Worm (Caenorhabditis elegans) whole organism, midembryonic: Measurements from ENCODE around the gene K10G4.10.

Source experiments
- T22C8.4 ChIP-seq: fragments of 200-800 bp; sonication (Bioruptor generic); IDR thresholded peaks from 2 replicates; pipeline ENCODE4 v1.3.6; 2022; ENCODE audit warnings: missing genetic modification characterization, missing compliant biosample characterization
- cog-1 ChIP-seq: sonication (generic microtip); optimal IDR thresholded peaks from 2 replicates; lab custom pipeline; 2016; ENCODE audit warnings: missing genetic modification characterization, missing compliant biosample characterization
- flt-1 ChIP-seq: fragments of 200-800 bp; sonication (Bioruptor generic); IDR thresholded peaks from 2 replicates; pipeline ENCODE4 v1.3.6; 2022; ENCODE audit warnings: missing genetic modification characterization, missing compliant biosample characterization
- klf-2 ChIP-seq: fragments of 200-800 bp; sonication (Bioruptor generic); conservative IDR thresholded peaks from 2 replicates; pipeline ENCODE4 v1.3.6; 2022; ENCODE audit warnings: missing genetic modification reagents, missing genetic modification characterization, missing compliant biosample characterization
- med-1 ChIP-seq: sonication (generic microtip); optimal IDR thresholded peaks from 2 replicates; lab custom pipeline; 2017; ENCODE audit warnings: missing genetic modification characterization, mild to moderate bottlenecking, missing compliant biosample characterization, antibody characterized with exemption, missing genetic modification reagents; ENCODE audit not compliant: insufficient read depth
- ref-1 ChIP-seq: fragments of 200-800 bp; sonication (Bioruptor generic); conservative IDR thresholded peaks from 2 replicates; pipeline ENCODE4 v1.3.6; 2022; ENCODE audit warnings: missing genetic modification reagents, missing genetic modification characterization, missing compliant biosample characterization
- tab-1 ChIP-seq: fragments of 200-800 bp; sonication (Bioruptor generic); IDR thresholded peaks from 2 replicates; pipeline ENCODE4 v1.3.6; 2022; ENCODE audit warnings: missing genetic modification characterization, missing compliant biosample characterization
- ztf-23 ChIP-seq: fragments of 200-800 bp; sonication (Bioruptor generic); IDR thresholded peaks from 2 replicates; pipeline ENCODE4 v1.3.6; 2022; ENCODE audit warnings: missing genetic modification reagents, missing genetic modification characterization, missing compliant biosample characterization
- ztf-29 ChIP-seq: fragments of 200-800 bp; sonication (Bioruptor generic); IDR thresholded peaks from 2 replicates; pipeline ENCODE4 v1.3.6; 2022; ENCODE audit warnings: missing genetic modification reagents, missing genetic modification characterization, missing compliant biosample characterization

The K10G4.10 gene

DNA sequence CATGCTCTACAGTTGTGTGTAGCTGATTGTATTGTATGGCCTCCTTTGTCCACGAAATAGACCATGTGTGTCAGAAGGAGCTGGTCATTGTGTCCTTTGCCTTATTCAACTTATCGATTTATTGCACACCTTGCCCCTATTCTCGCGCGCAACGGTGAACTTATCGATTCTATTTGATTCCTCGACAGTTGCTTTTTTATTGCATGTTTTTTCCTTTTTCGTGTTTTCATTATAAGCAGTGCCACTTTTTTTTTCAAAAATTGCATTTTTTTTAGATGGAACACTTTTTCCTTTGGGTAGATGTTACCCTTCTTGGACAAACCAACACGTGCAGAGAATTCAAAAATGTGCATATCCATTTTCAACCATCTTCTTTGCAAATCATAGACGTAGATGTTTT is at the start of gene K10G4.10:
Gene K10G4.10, plus strand, starts transcription at position 301 of the 400 bp plus-strand sequence.
- TF ChIP-seq med-1 (GFP tag; lab: Kevin White, UChicago), result no peak
- no peak for TF ChIP-seq tab-1
- TF ChIP-seq ztf-23 (GFP tag; lab: Robert Waterston, UW), result no peak
- TF ChIP-seq ztf-29 (GFP tag; lab: Robert Waterston, UW), result no peak
- TF ChIP-seq ref-1 (GFP tag; lab: Robert Waterston, UW), result no peak
- TF ChIP-seq flt-1, result no peak
- no peak for TF ChIP-seq T22C8.4 (GFP tag; lab: Robert Waterston, UW)
- TF ChIP-seq klf-2, result no peak

DNA sequence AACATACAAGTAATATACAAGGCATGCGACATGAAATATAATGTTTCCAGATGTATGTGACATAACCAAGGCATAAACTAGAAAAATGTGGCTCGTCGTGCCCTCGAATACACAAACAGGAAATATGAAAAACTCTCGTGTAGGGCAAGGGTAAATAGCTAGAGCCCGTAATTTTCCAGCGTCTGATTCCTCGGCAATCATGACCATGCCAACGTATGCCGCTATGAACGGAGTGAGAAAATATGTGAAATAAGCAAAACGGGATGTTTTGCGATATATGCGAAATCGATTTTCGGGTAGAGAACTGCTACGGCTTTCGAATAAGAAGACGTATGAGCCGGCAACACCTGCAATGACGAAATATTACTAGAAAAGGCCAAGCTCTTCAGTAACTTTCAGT is 48.0 kb upstream of the K10G4.10 start, which contains the start of gene scl-25:
Gene scl-25, plus strand, starts transcription at position 301 of the 400 bp plus-strand sequence.
- no peak for TF ChIP-seq ref-1 (GFP tag; lab: Robert Waterston, UW)
- TF ChIP-seq ztf-29 (GFP tag; lab: Robert Waterston, UW), result no peak
- no peak for TF ChIP-seq flt-1

DNA sequence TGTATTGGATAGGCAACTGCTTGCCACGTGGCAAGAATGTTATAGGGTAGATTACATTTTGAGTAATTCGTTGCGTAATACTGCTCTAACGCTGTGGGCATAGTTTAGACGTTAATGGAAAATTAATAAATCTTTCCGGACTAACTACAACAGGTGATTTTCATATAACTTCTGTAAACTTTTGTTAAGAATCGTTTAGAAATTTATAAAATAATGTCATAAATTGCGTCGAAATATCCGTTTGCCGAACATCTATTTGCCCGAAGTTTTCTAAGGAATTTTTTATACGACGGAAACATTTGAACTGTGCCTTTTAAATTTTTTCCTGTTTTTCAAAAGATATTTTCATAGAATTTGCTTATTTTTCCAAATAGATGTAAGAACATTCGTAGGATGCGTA is 47.2 kb upstream of the K10G4.10 start, which contains the start of gene srh-112:
Gene srh-112, minus strand, starts transcription at position 101 of the 400 bp plus-strand sequence.
- TF ChIP-seq med-1 (GFP tag; lab: Kevin White, UChicago), result no peak
- TF ChIP-seq ztf-29 (GFP tag; lab: Robert Waterston, UW), result no peak
- TF ChIP-seq T22C8.4 (GFP tag; lab: Robert Waterston, UW), result no peak

DNA sequence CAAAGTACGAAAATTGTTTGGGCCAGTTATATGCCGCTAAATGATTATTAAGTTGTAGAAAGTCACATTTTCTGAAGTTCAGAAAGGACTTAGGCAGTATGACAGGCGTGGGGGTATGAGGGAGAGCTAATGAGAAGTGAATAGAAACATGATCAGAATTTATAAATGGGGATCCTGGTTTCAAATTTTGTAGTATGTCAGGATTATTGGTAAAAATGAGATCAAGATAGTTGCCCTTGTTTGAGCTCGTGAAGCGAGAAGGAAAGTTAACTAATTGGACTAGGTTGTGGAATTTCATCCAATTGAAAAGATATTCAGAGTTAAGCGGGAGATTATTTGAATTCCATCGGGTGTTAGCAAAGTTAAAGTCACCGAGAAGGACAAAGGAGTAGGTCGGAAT is 40.9 kb upstream of the K10G4.10 start:
- TF ChIP-seq cog-1, result no peak
- no peak for TF ChIP-seq T22C8.4 (GFP tag; lab: Robert Waterston, UW)
- TF ChIP-seq ztf-29 (GFP tag; lab: Robert Waterston, UW), result no peak
- TF ChIP-seq ref-1 (GFP tag; lab: Robert Waterston, UW), result no peak
- TF ChIP-seq tab-1, result no peak
- TF ChIP-seq klf-2, result no peak
- TF ChIP-seq ztf-23 (GFP tag; lab: Robert Waterston, UW), result no peak

DNA sequence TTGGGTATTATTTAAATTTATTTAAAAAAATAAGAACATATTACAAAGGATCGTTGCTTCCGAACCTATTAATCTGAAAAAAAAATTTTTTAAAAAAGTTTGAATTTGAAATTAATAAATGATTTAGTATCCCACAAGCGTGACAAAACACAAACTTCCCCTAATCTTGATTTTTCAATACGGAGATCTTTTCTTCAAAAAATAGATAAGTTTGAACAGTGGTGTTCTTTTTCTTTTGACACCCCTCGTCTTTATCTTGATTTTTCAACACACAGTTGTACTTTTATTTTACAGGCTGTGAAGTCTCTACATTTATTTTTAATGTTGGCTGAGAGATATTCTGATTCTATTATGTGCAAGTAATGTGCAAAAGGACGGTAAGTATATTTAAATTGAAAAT is 37.0 kb upstream of the K10G4.10 start, which contains the start of gene T19C9.10:
Gene T19C9.10, plus strand, starts transcription at position 248 of the 400 bp plus-strand sequence.
- no peak for TF ChIP-seq cog-1
- no peak for TF ChIP-seq ztf-23 (GFP tag; lab: Robert Waterston, UW)
- no peak for TF ChIP-seq klf-2
- no peak for TF ChIP-seq ref-1 (GFP tag; lab: Robert Waterston, UW)
- no peak for TF ChIP-seq T22C8.4 (GFP tag; lab: Robert Waterston, UW)
- TF ChIP-seq ztf-29 (GFP tag; lab: Robert Waterston, UW), result no peak
- no peak for TF ChIP-seq med-1 (GFP tag; lab: Kevin White, UChicago)
- no peak for TF ChIP-seq flt-1
- no peak for TF ChIP-seq tab-1

DNA sequence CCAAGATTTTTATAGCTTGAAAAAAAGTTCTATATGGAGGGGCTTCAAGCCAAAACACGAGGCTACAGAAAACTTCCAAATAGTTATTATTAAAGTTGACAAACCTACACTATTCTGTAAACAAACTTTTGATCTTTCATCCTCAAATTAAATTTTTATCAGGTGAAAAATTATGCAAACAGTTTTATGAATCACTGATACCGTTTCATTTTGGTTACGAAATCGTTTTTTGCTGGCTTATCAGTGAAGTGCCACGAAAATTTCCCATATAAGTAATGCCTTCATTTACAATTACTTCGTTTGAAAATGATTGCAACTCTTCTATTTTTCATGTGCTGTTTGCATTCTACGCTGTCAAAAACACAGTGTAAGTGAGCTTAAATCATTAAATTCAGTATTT is 34.5 kb upstream of the K10G4.10 start, which contains the start of gene T19C9.8:
Gene T19C9.8, plus strand, starts transcription at position 299 of the 400 bp plus-strand sequence.
- TF ChIP-seq flt-1, result no peak
- TF ChIP-seq ztf-23 (GFP tag; lab: Robert Waterston, UW), result no peak
- no peak for TF ChIP-seq ref-1 (GFP tag; lab: Robert Waterston, UW)
- TF ChIP-seq cog-1, result no peak
- no peak for TF ChIP-seq klf-2
- TF ChIP-seq T22C8.4 (GFP tag; lab: Robert Waterston, UW), result no peak
- TF ChIP-seq ztf-29 (GFP tag; lab: Robert Waterston, UW), result no peak
- no peak for TF ChIP-seq med-1 (GFP tag; lab: Kevin White, UChicago)
- TF ChIP-seq tab-1, result no peak

DNA sequence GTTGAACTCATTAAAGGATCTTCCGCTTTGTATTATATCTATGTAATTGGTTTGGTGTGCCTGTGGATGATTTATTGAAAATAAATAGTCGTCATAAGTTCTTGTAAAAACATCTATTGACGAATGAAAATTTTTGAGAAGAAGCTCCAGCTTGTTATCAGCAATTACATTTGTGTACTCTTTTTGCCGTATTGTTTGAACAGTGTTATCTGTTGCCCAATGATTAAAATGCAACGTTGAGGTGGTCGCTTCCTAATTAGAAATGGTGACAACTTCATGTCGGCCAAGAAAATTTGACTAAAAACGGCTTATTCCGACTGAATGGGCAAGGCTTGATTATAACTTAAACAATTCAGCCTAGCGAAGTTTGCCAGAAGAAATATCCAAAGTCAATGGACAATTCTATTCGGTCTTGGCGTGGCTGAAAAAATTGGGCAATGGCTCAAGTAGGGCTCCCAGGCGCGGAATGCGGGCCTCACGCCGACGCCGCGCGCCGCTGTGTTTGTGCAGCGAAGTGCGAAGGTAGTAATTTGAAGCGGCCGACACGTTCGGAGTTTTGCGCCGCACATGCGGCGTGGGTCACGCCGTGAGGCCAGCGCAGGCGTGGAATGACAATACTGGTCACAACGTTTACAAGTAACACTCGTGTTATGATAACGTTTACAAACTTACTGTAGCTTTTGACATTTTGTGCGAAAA is 32.6 kb upstream of the K10G4.10 start:
- no peak for TF ChIP-seq flt-1
- TF ChIP-seq T22C8.4 (GFP tag; lab: Robert Waterston, UW), result no peak
- TF ChIP-seq ztf-29 (GFP tag; lab: Robert Waterston, UW), result no peak
- TF ChIP-seq med-1 (GFP tag; lab: Kevin White, UChicago), result no peak
- no peak for TF ChIP-seq ref-1 (GFP tag; lab: Robert Waterston, UW)
- TF ChIP-seq cog-1, result no peak
- no peak for TF ChIP-seq ztf-23 (GFP tag; lab: Robert Waterston, UW)
- no peak for TF ChIP-seq tab-1
- TF ChIP-seq klf-2, result no peak

DNA sequence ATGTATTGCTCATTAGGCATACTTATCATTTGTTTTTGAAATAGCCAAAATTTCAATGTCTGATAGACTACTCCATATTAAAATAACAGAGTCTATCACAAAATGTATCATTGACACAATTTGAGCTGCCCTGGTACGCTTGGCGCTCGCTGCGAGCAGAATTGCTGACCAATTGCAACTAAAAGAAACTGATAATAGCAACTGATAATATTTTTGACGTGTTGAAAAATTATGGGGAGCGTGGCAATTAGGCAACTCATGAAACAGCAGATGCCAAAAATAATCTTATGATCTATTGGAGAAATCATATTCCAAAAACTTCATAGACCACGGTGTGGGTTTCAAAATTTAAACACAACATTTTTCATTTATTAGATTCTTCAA is 32.1 kb upstream of the K10G4.10 start:
- TF ChIP-seq ztf-23 (GFP tag; lab: Robert Waterston, UW) (no peak), T22C8.4 (GFP tag; lab: Robert Waterston, UW) (no peak), ref-1 (GFP tag; lab: Robert Waterston, UW) (no peak), tab-1 (no peak), cog-1 (no peak), ztf-29 (GFP tag; lab: Robert Waterston, UW) (no peak), klf-2 (no peak), flt-1 (no peak), med-1 (GFP tag; lab: Kevin White, UChicago) (no peak)

DNA sequence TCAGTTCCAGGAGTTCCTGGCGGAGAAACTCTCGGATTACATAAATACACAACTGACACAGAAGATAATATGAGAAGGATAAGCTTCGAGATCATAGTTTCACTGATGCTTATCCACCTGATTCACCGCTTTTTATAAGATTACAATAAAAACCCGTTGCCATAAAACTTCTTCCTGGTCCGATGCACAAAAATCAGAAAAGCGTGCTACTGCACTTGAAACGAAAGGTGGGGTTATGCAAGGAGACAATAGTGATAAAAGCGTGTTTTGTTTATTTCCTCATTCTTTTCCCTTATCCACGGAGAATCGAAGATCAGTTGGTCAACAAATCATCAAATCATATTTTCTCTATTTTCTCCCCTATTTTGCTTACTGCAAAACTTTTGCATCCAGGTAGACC is 30.8 kb upstream of the K10G4.10 start, which contains the start of gene Y68A4B.3:
Gene Y68A4B.3, minus strand, starts transcription at position 101 of the 400 bp plus-strand sequence.
- TF ChIP-seq T22C8.4 (GFP tag; lab: Robert Waterston, UW), result no peak
- TF ChIP-seq klf-2, result no peak
- no peak for TF ChIP-seq med-1 (GFP tag; lab: Kevin White, UChicago)
- no peak for TF ChIP-seq ref-1 (GFP tag; lab: Robert Waterston, UW)
- no peak for TF ChIP-seq ztf-23 (GFP tag; lab: Robert Waterston, UW)

DNA sequence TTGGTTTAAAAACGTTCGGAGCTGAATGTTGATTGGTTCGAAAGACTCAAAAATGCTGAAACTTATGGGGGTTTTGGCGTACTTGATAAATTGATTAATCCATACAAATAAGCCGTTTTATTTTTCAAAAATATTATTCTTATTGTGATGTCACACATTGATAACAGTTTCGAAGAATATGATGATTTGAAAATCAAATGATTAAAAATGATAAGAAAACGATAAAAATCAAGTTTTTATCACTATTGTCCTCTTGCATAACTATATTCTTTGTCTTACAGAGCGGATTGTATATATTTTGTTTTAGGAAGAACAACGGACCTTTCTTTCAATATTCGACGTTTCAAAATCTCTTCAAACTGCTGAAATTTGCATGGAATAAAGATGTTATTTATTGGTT is 30.3 kb upstream of the K10G4.10 start:
- no peak for TF ChIP-seq med-1 (GFP tag; lab: Kevin White, UChicago)
- TF ChIP-seq cog-1, result no peak
- TF ChIP-seq ztf-29 (GFP tag; lab: Robert Waterston, UW), result no peak
- TF ChIP-seq ztf-23 (GFP tag; lab: Robert Waterston, UW), result no peak
- TF ChIP-seq T22C8.4 (GFP tag; lab: Robert Waterston, UW), result no peak
- TF ChIP-seq klf-2, result no peak
- no peak for TF ChIP-seq ref-1 (GFP tag; lab: Robert Waterston, UW)
- no peak for TF ChIP-seq tab-1
- no peak for TF ChIP-seq flt-1
